Fruit fly (Drosophila melanogaster): ENCODE results near the gene Meltrin.

Gene Meltrin

DNA sequence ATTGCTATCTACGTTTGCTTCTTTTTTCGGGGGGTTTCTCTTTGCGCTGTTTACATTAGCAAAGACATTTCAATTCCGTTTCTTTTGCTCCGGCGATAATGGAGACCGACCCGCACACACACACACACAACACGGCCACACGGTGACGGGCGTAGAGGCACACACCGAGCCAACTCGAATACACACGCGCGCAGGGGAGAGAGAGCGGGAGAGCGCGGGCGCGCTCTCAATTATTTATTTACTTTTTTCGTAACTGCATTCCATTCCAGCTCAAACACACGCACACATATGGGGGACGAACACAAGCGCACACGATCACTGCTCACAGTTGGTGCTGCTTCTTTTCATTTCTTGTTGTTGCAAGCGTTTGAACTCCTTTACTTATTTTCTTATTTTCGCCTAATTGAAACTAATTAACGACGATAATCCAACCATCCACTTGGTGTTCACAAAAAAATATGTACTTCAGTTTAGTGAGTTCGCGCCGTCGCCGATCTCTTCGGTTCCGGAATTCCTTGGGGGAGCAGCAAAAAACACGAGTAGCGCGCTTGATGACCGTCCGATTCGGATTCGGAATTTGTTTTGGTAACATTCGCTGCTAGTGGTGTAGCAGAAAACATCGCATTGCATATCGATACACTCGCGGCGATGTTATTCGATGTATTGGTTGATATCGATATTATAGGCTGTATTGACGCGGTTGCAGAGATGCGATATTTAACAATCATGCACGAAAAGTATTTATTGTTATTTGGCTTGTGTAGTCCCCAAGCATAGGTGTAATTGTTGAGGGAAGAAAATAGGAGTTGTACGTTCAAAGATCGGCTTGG, 26.8 kb upstream of the Meltrin start, which contains the start of gene kibra (continued):
- peak; percentile 37 for TF ChIP-seq fu2 (GFP tag; optimal IDR thresholded peaks at IDR 0.05)
- no peak for TF ChIP-seq CG31224 (GFP tag; IDR thresholded peaks at IDR 0.05)
- TF ChIP-seq Ptx1 (GFP tag; IDR thresholded peaks at IDR 0.05): no peak
- peak; percentile 86 for TF ChIP-seq ems (GFP tag; optimal IDR thresholded peaks at IDR 0.05)
- TF ChIP-seq Six4 (GFP tag; optimal IDR thresholded peaks at IDR 0.05): peak; percentile 61
- TF ChIP-seq Camta (GFP tag; optimal IDR thresholded peaks at IDR 0.05): peak; percentile 80
- TF ChIP-seq tup (GFP tag; optimal IDR thresholded peaks at IDR 0.05): no peak
- TF ChIP-seq CG10462 (GFP tag; optimal IDR thresholded peaks at IDR 0.05): peak; percentile 53
- TF ChIP-seq fru (optimal IDR thresholded peaks at IDR 0.05): no peak
- peak; percentile 68 for TF ChIP-seq CG4282 (GFP tag; optimal IDR thresholded peaks at IDR 0.05)
- peak; percentile 92 to 97 for TF ChIP-seq Trl (optimal IDR thresholded peaks at IDR 0.05)
- peak; percentile 66 for TF ChIP-seq Trl (GFP tag; optimal IDR thresholded peaks at IDR 0.05)
- TF ChIP-seq CG17385 (GFP tag; optimal IDR thresholded peaks at IDR 0.05): peak; percentile 82
- TF ChIP-seq CG17802 (tag; optimal IDR thresholded peaks at IDR 0.05): peak; percentile 88
- no peak for TF ChIP-seq cas (GFP tag; IDR thresholded peaks at IDR 0.05)
- no peak for TF ChIP-seq CG6854 (GFP tag; optimal IDR thresholded peaks at IDR 0.05)
- TF ChIP-seq CG15011 (GFP tag; optimal IDR thresholded peaks at IDR 0.05): no peak
- peak; percentile 78 for TF ChIP-seq HLH54F (GFP tag; optimal IDR thresholded peaks at IDR 0.05)
- TF ChIP-seq HLH3B (GFP tag; IDR thresholded peaks at IDR 0.05): no peak
- TF ChIP-seq gsb-n (tag; optimal IDR thresholded peaks at IDR 0.05): peak; percentile 25
- TF ChIP-seq CG33557 (GFP tag; optimal IDR thresholded peaks at IDR 0.05): peak; percentile 36
- TF ChIP-seq CG17612 (GFP tag; IDR thresholded peaks at IDR 0.05): no peak
- TF ChIP-seq gt (GFP tag; IDR thresholded peaks at IDR 0.05): no peak
- TF ChIP-seq Blimp-1 (GFP tag; optimal IDR thresholded peaks at IDR 0.05): peak; percentile 71
- peak; percentile 58 for TF ChIP-seq CG15601 (tag; optimal IDR thresholded peaks at IDR 0.05)
- TF ChIP-seq CG10565 (GFP tag; optimal IDR thresholded peaks at IDR 0.05): no peak
- no peak for TF ChIP-seq CG3847 (GFP tag; IDR thresholded peaks at IDR 0.05)
- peak; percentile 75 for TF ChIP-seq Fer3 (tag; optimal IDR thresholded peaks at IDR 0.05)
- TF ChIP-seq CG8478 (optimal IDR thresholded peaks at IDR 0.05): no peak
- TF ChIP-seq CG8089 (GFP tag; optimal IDR thresholded peaks at IDR 0.05): peak; percentile 53
- peak; percentile 92 for TF ChIP-seq Lhr (GFP tag; optimal IDR thresholded peaks at IDR 0.05)
- TF ChIP-seq CG31441 (GFP tag; IDR thresholded peaks at IDR 0.05): no peak
- TF ChIP-seq CG34376 (GFP tag; optimal IDR thresholded peaks at IDR 0.05): peak; percentile 54
- TF ChIP-seq HmgZ (tag; optimal IDR thresholded peaks at IDR 0.05): peak; percentile 76
- no peak for TF ChIP-seq CG6689 (GFP tag; IDR thresholded peaks at IDR 0.05)
- TF ChIP-seq mirr (GFP tag; optimal IDR thresholded peaks at IDR 0.05): peak; percentile 69
- peak; percentile 65 for TF ChIP-seq CG10979 (tag; optimal IDR thresholded peaks at IDR 0.05)
- no peak for TF ChIP-seq Hand (GFP tag; optimal IDR thresholded peaks at IDR 0.05)
- peak; percentile 68 for TF ChIP-seq CG4820 (GFP tag; optimal IDR thresholded peaks at IDR 0.05)
- TF ChIP-seq ab (GFP tag; optimal IDR thresholded peaks at IDR 0.05): no peak
- TF ChIP-seq Max (GFP tag; optimal IDR thresholded peaks at IDR 0.05): peak; percentile 67
- TF ChIP-seq psq (GFP tag; optimal IDR thresholded peaks at IDR 0.05): peak; percentile 53
- TF ChIP-seq odd (GFP tag; optimal IDR thresholded peaks at IDR 0.05): peak; percentile 30
- peak; percentile 58 for TF ChIP-seq gcm (GFP tag; optimal IDR thresholded peaks at IDR 0.05)
- peak; percentile 82 for TF ChIP-seq pum (GFP tag; optimal IDR thresholded peaks at IDR 0.05)
- TF ChIP-seq CG10431 (GFP tag; optimal IDR thresholded peaks at IDR 0.05): peak; percentile 37
- TF ChIP-seq Mes4 (GFP tag; optimal IDR thresholded peaks at IDR 0.05): peak; percentile 13
- peak; percentile 63 to 79 for TF ChIP-seq dpn (GFP tag; optimal IDR thresholded peaks at IDR 0.05)
- TF ChIP-seq ind (GFP tag; optimal IDR thresholded peaks at IDR 0.05): peak; percentile 81
- peak; percentile 56 for TF ChIP-seq nau (GFP tag; optimal IDR thresholded peaks at IDR 0.05)
- no peak for TF ChIP-seq B-H1 (GFP tag; IDR thresholded peaks at IDR 0.05)

Data from whole organism, embryonic.